Fruit fly (Drosophila melanogaster) whole organism, wandering third instar larva: ENCODE data around the gene Klp64D.
A peak's percentile ranks its signal among the peaks of the same experiment; 100 is the strongest.

Experiments
- Abd-B ChIP-seq: fragments of >200 bp; optimal IDR thresholded peaks from 2 replicates; lab custom pipeline; 2017; ENCODE audit warnings: missing biosample characterization, missing genetic modification characterization
- CG32264 ChIP-seq: fragments of 200-800 bp; sonication (Bioruptor generic); optimal IDR thresholded peaks from 2 replicates; lab custom pipeline; 2016; ENCODE audit warnings: missing biosample characterization, missing genetic modification characterization
- CG9705 ChIP-seq: fragments of 200-800 bp; sonication (Bioruptor generic); optimal IDR thresholded peaks from 2 replicates; lab custom pipeline; 2018; ENCODE audit warnings: missing biosample characterization, mild to moderate bottlenecking, missing genetic modification characterization
- CrebA ChIP-seq: fragments of 200-800 bp; sonication (Bioruptor generic); optimal IDR thresholded peaks from 2 replicates; lab custom pipeline; 2016; ENCODE audit warnings: missing biosample characterization, mild to moderate bottlenecking, missing genetic modification characterization, borderline replicate concordance
- Dfd ChIP-seq: fragments of >200 bp; optimal IDR thresholded peaks from 2 replicates; lab custom pipeline; 2017; ENCODE audit warnings: missing biosample characterization, missing genetic modification characterization
- Dif ChIP-seq: fragments of 200-275, 200-300 bp; sonication (Bioruptor generic); optimal IDR thresholded peaks from 2 replicates; lab custom pipeline; 2018; ENCODE audit warnings: missing biosample characterization, missing genetic modification characterization; ENCODE audit not compliant: partially characterized antibody
- GATAd ChIP-seq: sonication (Bioruptor generic); optimal IDR thresholded peaks from 2 replicates; lab custom pipeline; 2016; ENCODE audit warnings: missing biosample characterization, missing genetic modification characterization
- HLH106 ChIP-seq: fragments of 200-800 bp; optimal IDR thresholded peaks from 3 replicates; lab custom pipeline; 2019; ENCODE audit warnings: missing biosample characterization, mild to moderate bottlenecking, missing genetic modification characterization, moderate library complexity
- Hr78 ChIP-seq: fragments of >200 bp; optimal IDR thresholded peaks from 2 replicates; lab custom pipeline; 2017; ENCODE audit warnings: missing biosample characterization, missing genetic modification characterization
- Hr83 ChIP-seq: fragments of 200-300 bp; sonication (Bioruptor generic); optimal IDR thresholded peaks from 2 replicates; lab custom pipeline; 2016; ENCODE audit warnings: missing biosample characterization, mild to moderate bottlenecking, missing genetic modification characterization, moderate library complexity; ENCODE audit not compliant: poor library complexity, severe bottlenecking
- Jra ChIP-seq: sonication (Bioruptor generic); optimal IDR thresholded peaks from 2 replicates; lab custom pipeline; 2016; ENCODE audit warnings: missing biosample characterization, missing genetic modification characterization
- Mio ChIP-seq: sonication (Bioruptor generic); optimal IDR thresholded peaks from 2 replicates; lab custom pipeline; 2016; ENCODE audit warnings: missing biosample characterization, missing genetic modification characterization
- Myc ChIP-seq: fragments of >200 bp; optimal IDR thresholded peaks from 2 replicates; lab custom pipeline; 2017
- N ChIP-seq: fragments of >200 bp; optimal IDR thresholded peaks from 2 replicates; lab custom pipeline; 2018; ENCODE audit warnings: missing biosample characterization, missing external identifiers, missing genetic modification characterization
- OdsH ChIP-seq: fragments of 200-800 bp; sonication (Bioruptor generic); optimal IDR thresholded peaks from 2 replicates; lab custom pipeline; 2016; ENCODE audit warnings: missing biosample characterization, mild to moderate bottlenecking, missing genetic modification characterization
- Rel ChIP-seq, 2 experiments: fragments of 200-800 bp; sonication (Bioruptor generic) in 1 of 2; optimal IDR thresholded peaks; 2 replicates in 1 of 2; 3 replicates in 1 of 2; lab custom pipeline; 2016 to 2019; ENCODE audit warnings: mild to moderate bottlenecking in 2 of 2, missing biosample characterization in 2 of 2, missing genetic modification characterization in 2 of 2, moderate library complexity in 1 of 2
- Sp1 ChIP-seq: fragments of 200-800 bp; sonication (Bioruptor generic); optimal IDR thresholded peaks from 3 replicates; lab custom pipeline; 2019; ENCODE audit warnings: missing biosample characterization, mild to moderate bottlenecking, missing genetic modification characterization, moderate library complexity
- Vsx2 ChIP-seq: fragments of 200-300, 225-300 bp; sonication (Bioruptor generic); optimal IDR thresholded peaks from 2 replicates; lab custom pipeline; 2018; ENCODE audit warnings: missing biosample characterization, missing genetic modification characterization; ENCODE audit not compliant: partially characterized antibody
- br ChIP-seq: fragments of 200-800 bp; sonication (Bioruptor generic); optimal IDR thresholded peaks from 2 replicates; lab custom pipeline; 2016; ENCODE audit warnings: missing biosample characterization, missing genetic modification characterization
- brk ChIP-seq: fragments of 200-800 bp; sonication (Bioruptor generic); optimal IDR thresholded peaks from 2 replicates; lab custom pipeline; 2016; ENCODE audit warnings: missing biosample characterization, mild to moderate bottlenecking, missing genetic modification characterization
- dl ChIP-seq, 2 experiments: fragments of 175-275, 200-275 bp in 1 of 2; fragments of 200-275 bp in 1 of 2; sonication (Bioruptor generic); optimal IDR thresholded peaks; lab custom pipeline; 2018; ENCODE audit warnings: mild to moderate bottlenecking in 2 of 2, missing biosample characterization in 2 of 2, missing genetic modification characterization in 2 of 2, moderate library complexity in 2 of 2; ENCODE audit not compliant: partially characterized antibody in 2 of 2, insufficient read depth in 1 of 2
- dmrt93B ChIP-seq: fragments of 200-800 bp; sonication (Bioruptor generic); optimal IDR thresholded peaks from 2 replicates; lab custom pipeline; 2018; ENCODE audit warnings: missing biosample characterization, mild to moderate bottlenecking, missing genetic modification characterization
- dsf ChIP-seq: sonication (Bioruptor generic); optimal IDR thresholded peaks from 2 replicates; lab custom pipeline; 2016; ENCODE audit warnings: missing biosample characterization, missing genetic modification characterization, borderline replicate concordance
- ey ChIP-seq: fragments of 200-800 bp; sonication (Bioruptor generic); optimal IDR thresholded peaks from 2 replicates; lab custom pipeline; 2016; ENCODE audit warnings: missing biosample characterization, missing genetic modification characterization
- foxo ChIP-seq, 2 experiments: fragments of 200-800 bp; sonication (Bioruptor generic); optimal IDR thresholded peaks; 2 replicates in 1 of 2; 3 replicates in 1 of 2; lab custom pipeline; 2016 to 2017; ENCODE audit warnings: missing biosample characterization in 2 of 2, missing genetic modification characterization in 2 of 2
- fru ChIP-seq: fragments of 200-800 bp; sonication (Bioruptor generic); optimal IDR thresholded peaks from 3 replicates; lab custom pipeline; 2016; ENCODE audit warnings: missing biosample characterization, mild to moderate bottlenecking, missing genetic modification characterization
- h ChIP-seq: fragments of 200-800 bp; sonication (Bioruptor generic); optimal IDR thresholded peaks from 3 replicates; lab custom pipeline; 2016; ENCODE audit warnings: missing biosample characterization, mild to moderate bottlenecking, missing genetic modification characterization
- jim ChIP-seq: fragments of 175-275, 200-325 bp; sonication (Bioruptor generic); optimal IDR thresholded peaks from 2 replicates; lab custom pipeline; 2016; ENCODE audit warnings: missing biosample characterization, mild to moderate bottlenecking, missing genetic modification characterization
- lola ChIP-seq: fragments of >200 bp; optimal IDR thresholded peaks from 2 replicates; lab custom pipeline; 2017; ENCODE audit warnings: missing biosample characterization, missing genetic modification characterization
- pan ChIP-seq: fragments of >200 bp; optimal IDR thresholded peaks from 2 replicates; lab custom pipeline; 2017
- psq ChIP-seq: fragments of 200-800 bp; sonication (Bioruptor generic); optimal IDR thresholded peaks from 3 replicates; lab custom pipeline; 2017; ENCODE audit warnings: missing biosample characterization, mild to moderate bottlenecking, missing genetic modification characterization, moderate library complexity
- rgr ChIP-seq: fragments of 200-800 bp; sonication (Bioruptor generic); optimal IDR thresholded peaks from 3 replicates; lab custom pipeline; 2016; ENCODE audit warnings: missing biosample characterization, mild to moderate bottlenecking, missing genetic modification characterization
- sage ChIP-seq: fragments of 200-800 bp; sonication (Bioruptor generic); optimal IDR thresholded peaks from 2 replicates; lab custom pipeline; 2016; ENCODE audit warnings: missing biosample characterization, mild to moderate bottlenecking, missing genetic modification characterization
- sv ChIP-seq: fragments of 200-800 bp; sonication (Bioruptor generic); optimal IDR thresholded peaks from 3 replicates; lab custom pipeline; 2016; ENCODE audit warnings: missing biosample characterization, missing genetic modification characterization
- tai ChIP-seq: sonication (Bioruptor generic); optimal IDR thresholded peaks from 2 replicates; lab custom pipeline; 2016; ENCODE audit warnings: missing biosample characterization, missing genetic modification characterization
- usp ChIP-seq: fragments of >200 bp; optimal IDR thresholded peaks from 2 replicates; lab custom pipeline; 2017; ENCODE audit warnings: missing biosample characterization, missing genetic modification characterization
- woc ChIP-seq: sonication (Bioruptor generic); optimal IDR thresholded peaks from 2 replicates; lab custom pipeline; 2016; ENCODE audit warnings: missing biosample characterization, mild to moderate bottlenecking, missing genetic modification characterization

Klp64D gene

dm6 chr3L:5360039-5360988 lies 1.1 kb upstream of the Klp64D start, which contains the start of gene Cyt-c1:
Gene Cyt-c1 (plus strand): TSS chr3L:5360211.
- TF ChIP-seq N (GFP tag; lab: Kevin White, UChicago) (no peak), jim (GFP tag; lab: Kevin White, UChicago) (no peak), Rel (GFP tag; optimal IDR thresholded peaks at IDR 0.05; lab: Kevin White, UChicago) (no peak), Rel (tag; optimal IDR thresholded peaks at IDR 0.05; lab: Kevin White, UChicago) (peak; percentile 21)
- TF ChIP-seq, all 38 proteins: peak for 1

DNA sequence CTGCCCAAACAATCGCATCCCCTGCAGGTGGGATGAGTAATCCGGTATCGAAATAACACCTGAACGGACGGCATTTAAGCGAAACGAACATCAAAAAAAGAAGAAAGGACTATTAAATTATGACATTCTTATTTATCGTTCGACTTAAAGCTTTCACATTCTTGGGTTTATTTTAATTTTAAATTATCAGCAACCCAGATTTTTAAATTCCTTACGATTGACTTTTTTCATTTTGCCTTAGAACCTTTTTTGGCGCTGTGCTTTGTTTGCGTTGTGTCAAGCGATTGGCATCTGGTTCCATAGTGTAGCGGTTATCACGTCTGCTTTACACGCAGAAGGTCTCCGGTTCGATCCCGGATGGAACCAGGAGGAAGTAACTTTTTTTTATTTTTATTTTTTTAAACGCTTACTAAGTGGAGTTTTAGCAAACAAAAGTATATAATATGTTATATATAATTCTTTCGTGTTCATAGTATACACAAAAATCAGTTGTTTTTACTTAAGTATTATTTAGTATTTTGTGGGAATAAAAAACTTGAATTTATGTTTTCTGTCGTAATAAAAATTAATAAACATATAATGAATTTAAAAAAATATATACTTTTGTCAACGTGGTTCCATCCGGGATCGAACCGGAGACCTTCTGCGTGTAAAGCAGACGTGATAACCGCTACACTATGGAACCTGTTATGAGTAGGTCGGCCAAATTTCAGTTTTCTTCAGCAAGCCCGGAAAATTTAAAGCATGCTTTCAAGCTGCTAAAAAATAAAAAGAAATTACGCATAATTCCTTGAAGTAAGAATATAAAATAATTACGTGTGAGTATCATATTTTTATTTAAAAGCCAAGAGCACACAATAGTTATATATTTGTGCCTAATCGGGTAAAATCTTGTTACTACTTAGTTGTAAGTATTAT lies 2.9 kb downstream of the Klp64D start:
- TF ChIP-seq lola (GFP tag; lab: Kevin White, UChicago): no peak
- peak; percentile 7 for TF ChIP-seq sage (GFP tag; lab: Kevin White, UChicago)
- TF ChIP-seq, all 38 proteins: peak for 1

- TF ChIP-seq foxo (GFP tag; optimal IDR thresholded peaks at IDR 0.05; lab: Kevin White, UChicago): no peak
- TF ChIP-seq Jra (GFP tag; lab: Kevin White, UChicago): no peak
- no peak for TF ChIP-seq Hr83 (GFP tag; lab: Kevin White, UChicago)
- TF ChIP-seq Mio (GFP tag; lab: Kevin White, UChicago): no peak
Observed at dm6 chr3L:5355823-5356049, 3.5 kb downstream of the Klp64D start, which contains the start of gene lama. Gene lama (minus strand): TSS chr3L:5355923.

DNA sequence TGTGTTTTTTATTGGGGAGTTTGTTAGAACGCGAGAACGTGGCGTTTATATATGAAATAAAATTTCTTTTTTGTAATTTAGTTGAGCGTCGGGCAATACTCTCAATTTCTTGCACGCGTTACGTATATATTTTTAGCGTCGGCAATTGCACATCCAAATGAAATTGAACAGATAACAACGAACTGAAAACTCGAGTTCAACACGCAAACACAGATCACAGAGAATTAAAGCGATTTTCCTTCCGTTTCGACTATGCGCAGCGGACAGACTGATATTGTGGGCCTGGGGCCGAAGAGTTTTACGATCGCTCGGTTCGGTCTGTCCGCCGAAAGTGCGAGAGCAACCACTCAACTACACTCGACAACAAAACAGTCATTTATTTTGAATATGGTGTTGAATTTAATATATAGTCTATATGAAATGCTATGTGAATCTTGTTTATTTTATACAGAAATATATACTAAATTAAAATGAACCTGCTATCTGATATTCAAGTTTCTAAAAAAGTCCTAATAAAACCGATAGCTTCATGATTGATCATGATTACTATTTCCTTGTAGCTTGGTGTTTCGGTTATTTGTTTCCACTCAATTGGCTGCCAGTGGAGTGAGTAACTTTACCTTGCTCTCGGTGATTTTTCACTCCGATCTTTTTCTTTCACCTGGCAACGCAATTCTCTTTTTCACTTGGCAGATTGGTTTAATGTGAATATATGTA lies 4.0 kb downstream of the Klp64D start, which contains the start of gene CG46456:
Gene CG46456 (minus strand): TSS at position 273 of the 717 bp plus-strand sequence.
- TF ChIP-seq tai (no peak), dsf (peak; percentile 65), Rel (GFP tag; optimal IDR thresholded peaks at IDR 0.05; lab: Kevin White, UChicago) (peak; percentile 86), Rel (tag; optimal IDR thresholded peaks at IDR 0.05; lab: Kevin White, UChicago) (peak; percentile 86), sage (GFP tag; lab: Kevin White, UChicago) (peak; percentile 95), Jra (GFP tag; lab: Kevin White, UChicago) (peak; percentile 52), fru (GFP tag; lab: Kevin White, UChicago) (peak; percentile 94), Hr78 (GFP tag; lab: Kevin White, UChicago) (no peak), CG9705 (peak; percentile 93), Myc (lab: Kevin White, UChicago) (no peak), N (GFP tag; lab: Kevin White, UChicago) (no peak), CrebA (no peak), usp (no peak), foxo (GFP tag; optimal IDR thresholded peaks at IDR 0.05; lab: Kevin White, UChicago) (peak in 1 of 2 experiments; percentile 96), Dif (GFP tag; lab: Kevin White, UChicago) (no peak), Vsx2 (GFP tag; lab: Kevin White, UChicago) (no peak), Dfd (peak; percentile 77), ey (GFP tag; lab: Kevin White, UChicago) (peak; percentile 92), CG32264 (peak; percentile 58), Hr83 (GFP tag; lab: Kevin White, UChicago) (no peak), Abd-B (no peak), OdsH (peak; percentile 97), GATAd (GFP tag; lab: Kevin White, UChicago) (no peak), sv (peak; percentile 91), psq (GFP tag; lab: Kevin White, UChicago) (peak; percentile 92), lola (GFP tag; lab: Kevin White, UChicago) (no peak), Mio (GFP tag; lab: Kevin White, UChicago) (peak; percentile 35), pan (lab: Kevin White, UChicago) (no peak), h (GFP tag; lab: Kevin White, UChicago) (peak; percentile 97), Sp1 (peak; percentile 98), jim (GFP tag; lab: Kevin White, UChicago) (no peak), woc (GFP tag; lab: Kevin White, UChicago) (peak; percentile 71), rgr (GFP tag; lab: Kevin White, UChicago) (peak; percentile 96), dmrt93B (GFP tag; lab: Kevin White, UChicago) (peak; percentile 87), brk (peak; percentile 96), HLH106 (tag; lab: Kevin White, UChicago) (peak; percentile 96), dl (GFP tag; optimal IDR thresholded peaks at IDR 0.05; lab: Kevin White, UChicago; ENCODE audit: insufficient read depth in 1 of 2, partially characterized antibody in 2 of 2) (peak; percentile 2 to 39), br (peak; percentile 92)
